Worm (Caenorhabditis elegans): Measurements from ENCODE around the gene ZK742.6.

ZK742.6 gene

DNA sequence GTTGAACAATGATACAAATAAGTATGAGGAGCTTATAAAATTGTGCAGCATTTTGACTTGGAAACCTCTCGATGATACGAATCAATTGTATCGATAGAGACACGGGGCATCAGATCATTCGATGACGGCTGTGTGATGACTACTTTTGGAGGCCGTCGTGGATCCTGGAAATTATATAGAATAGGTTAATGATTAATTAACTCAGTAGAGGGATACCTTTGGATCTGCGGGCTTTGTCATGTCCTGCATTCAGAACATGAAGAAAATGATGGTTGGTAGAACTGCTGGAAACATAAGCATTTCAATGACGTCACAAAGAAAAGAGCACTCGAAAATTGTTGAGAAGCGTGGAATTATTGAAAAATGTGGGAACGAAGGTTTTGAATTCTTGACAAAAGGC lies at the start of gene ZK742.6:
Gene ZK742.6 (minus strand): TSS at position 342 of the 400 bp plus-strand sequence.
- TF ChIP-seq aly-2 (tag; optimal IDR thresholded peaks at IDR 0.05) (peak; percentile 73), ceh-16 (tag; optimal IDR thresholded peaks at IDR 0.05) (no peak)

DNA sequence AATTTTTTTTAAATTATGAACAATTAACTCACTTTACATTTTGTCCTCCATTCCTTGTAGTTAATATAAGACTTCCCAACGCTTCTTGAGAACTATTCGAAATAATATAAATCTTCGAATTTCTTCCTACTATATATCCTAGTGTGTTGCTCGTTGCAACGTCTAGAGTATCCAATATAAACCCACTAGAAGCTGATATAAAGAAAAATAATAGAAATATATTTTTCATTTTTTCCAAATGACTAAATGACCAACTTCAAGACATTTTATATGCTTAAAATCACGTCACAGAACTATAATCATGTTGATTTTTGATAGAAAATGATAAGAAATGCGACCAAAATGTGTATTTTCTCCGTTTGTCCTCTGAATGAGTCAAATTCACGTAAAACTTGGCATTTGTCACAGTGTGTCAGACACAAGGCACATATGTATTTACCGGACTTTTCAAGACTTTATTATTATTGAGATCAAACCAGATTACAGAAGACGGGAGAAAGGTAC lies 48.3 kb upstream of the ZK742.6 start, which contains the start of gene C37C3.10:
Gene C37C3.10 (minus strand): TSS at position 51 of the 504 bp plus-strand sequence.
- TF ChIP-seq pha-4 (tag; optimal IDR thresholded peaks at IDR 0.05): no peak
- peak; percentile 64 for TF ChIP-seq pqm-1 (tag; optimal IDR thresholded peaks at IDR 0.05)
- TF ChIP-seq ZK546.5 (tag; optimal IDR thresholded peaks at IDR 0.05): no peak
- no peak for TF ChIP-seq nhr-77 (tag; optimal IDR thresholded peaks at IDR 0.05)

DNA sequence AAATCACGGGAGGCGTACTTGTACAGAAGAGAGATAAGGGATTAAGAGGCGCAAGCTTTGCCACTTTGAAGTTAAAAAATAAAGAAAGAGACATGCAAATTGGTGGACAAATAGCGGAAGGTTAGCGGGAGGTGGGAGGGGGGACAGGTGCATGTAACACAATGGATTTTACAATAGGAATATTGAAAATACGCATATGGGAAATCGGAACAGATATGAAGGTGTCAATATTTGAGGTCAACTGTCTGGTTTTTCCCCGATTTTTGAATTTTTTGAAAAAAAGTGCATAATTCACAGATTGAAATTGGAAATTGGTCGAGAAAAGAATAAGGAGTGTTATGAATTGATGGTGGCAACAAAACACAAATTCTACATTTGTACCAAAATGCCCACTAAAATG lies 47.0 kb upstream of the ZK742.6 start, which contains the start of gene C37C3.17:
Gene C37C3.17 (minus strand): TSS at position 101 of the 400 bp plus-strand sequence.
- TF ChIP-seq pha-4 (tag; optimal IDR thresholded peaks at IDR 0.05): no peak
- TF ChIP-seq tbx-2 (tag; optimal IDR thresholded peaks at IDR 0.05): no peak
- no peak for TF ChIP-seq ZK546.5 (tag; optimal IDR thresholded peaks at IDR 0.05)
- TF ChIP-seq unc-39 (tag; optimal IDR thresholded peaks at IDR 0.05): no peak
- TF ChIP-seq nhr-67 (tag; optimal IDR thresholded peaks at IDR 0.05): no peak
- TF ChIP-seq nhr-77 (tag; optimal IDR thresholded peaks at IDR 0.05): no peak
- TF ChIP-seq ceh-28 (tag; optimal IDR thresholded peaks at IDR 0.05): no peak
- TF ChIP-seq ama-1 (optimal IDR thresholded peaks at IDR 0.05): no peak
- no peak for TF ChIP-seq unc-62 (GFP tag; optimal IDR thresholded peaks at IDR 0.05)
- TF ChIP-seq ceh-82 (tag; optimal IDR thresholded peaks at IDR 0.05): no peak
- TF ChIP-seq fkh-2 (tag; optimal IDR thresholded peaks at IDR 0.05): no peak
- no peak for TF ChIP-seq daf-12 (tag; optimal IDR thresholded peaks at IDR 0.05)
- no peak for TF ChIP-seq elt-2 (tag; optimal IDR thresholded peaks at IDR 0.05)
- TF ChIP-seq mdl-1 (tag; optimal IDR thresholded peaks at IDR 0.05): no peak
- no peak for TF ChIP-seq snpc-4 (tag; optimal IDR thresholded peaks at IDR 0.05)
- no peak for TF ChIP-seq fos-1 (tag; optimal IDR thresholded peaks at IDR 0.05)
- no peak for TF ChIP-seq nhr-43 (tag; optimal IDR thresholded peaks at IDR 0.05; ENCODE audit: poor library complexity, severe bottlenecking)
- TF ChIP-seq lsy-12 (tag; optimal IDR thresholded peaks at IDR 0.05): no peak
- no peak for TF ChIP-seq hmg-11 (tag; optimal IDR thresholded peaks at IDR 0.05)
- no peak for TF ChIP-seq nhr-11 (tag; optimal IDR thresholded peaks at IDR 0.05)

DNA sequence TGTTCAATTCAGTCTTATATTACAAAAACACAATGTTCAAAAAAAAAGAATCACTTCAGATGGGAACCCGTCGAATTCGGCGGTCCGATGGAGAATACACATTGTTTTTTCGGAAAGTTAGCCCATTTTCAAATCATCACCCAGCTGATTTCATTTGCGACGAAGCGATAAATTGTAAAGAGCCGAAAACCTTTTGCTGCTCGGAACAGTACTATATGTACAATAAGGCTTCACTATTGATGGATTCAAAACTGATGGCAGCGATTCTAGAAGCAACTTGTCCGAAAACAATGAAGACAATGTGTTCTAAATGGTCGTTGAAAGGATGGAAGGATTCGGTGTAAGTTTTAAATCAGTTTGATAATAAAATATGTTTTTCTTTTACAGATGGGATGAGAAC lies 43.2 kb upstream of the ZK742.6 start, which contains the start of gene C37C3.1:
Gene C37C3.1 (plus strand): TSS at position 33 of the 400 bp plus-strand sequence.
- TF ChIP-seq lsy-12 (tag; optimal IDR thresholded peaks at IDR 0.05) (peak; percentile 29), unc-62 (GFP tag; optimal IDR thresholded peaks at IDR 0.05) (no peak), unc-39 (tag; optimal IDR thresholded peaks at IDR 0.05) (no peak), nhr-23 (tag; optimal IDR thresholded peaks at IDR 0.05) (peak; percentile 35), nhr-77 (tag; optimal IDR thresholded peaks at IDR 0.05) (peak; percentile 15), aly-2 (tag; optimal IDR thresholded peaks at IDR 0.05) (peak; percentile 67), nhr-25 (tag; optimal IDR thresholded peaks at IDR 0.05) (peak; percentile 16), ama-1 (optimal IDR thresholded peaks at IDR 0.05) (peak; percentile 74), nhr-43 (tag; optimal IDR thresholded peaks at IDR 0.05; ENCODE audit: poor library complexity, severe bottlenecking) (peak; percentile 56), tbx-2 (tag; optimal IDR thresholded peaks at IDR 0.05) (peak; percentile 13), elt-2 (tag; optimal IDR thresholded peaks at IDR 0.05) (peak; percentile 33), nhr-28 (tag; optimal IDR thresholded peaks at IDR 0.05) (no peak), ceh-28 (tag; optimal IDR thresholded peaks at IDR 0.05) (peak; percentile 48), egl-5 (tag; optimal IDR thresholded peaks at IDR 0.05) (no peak)

DNA sequence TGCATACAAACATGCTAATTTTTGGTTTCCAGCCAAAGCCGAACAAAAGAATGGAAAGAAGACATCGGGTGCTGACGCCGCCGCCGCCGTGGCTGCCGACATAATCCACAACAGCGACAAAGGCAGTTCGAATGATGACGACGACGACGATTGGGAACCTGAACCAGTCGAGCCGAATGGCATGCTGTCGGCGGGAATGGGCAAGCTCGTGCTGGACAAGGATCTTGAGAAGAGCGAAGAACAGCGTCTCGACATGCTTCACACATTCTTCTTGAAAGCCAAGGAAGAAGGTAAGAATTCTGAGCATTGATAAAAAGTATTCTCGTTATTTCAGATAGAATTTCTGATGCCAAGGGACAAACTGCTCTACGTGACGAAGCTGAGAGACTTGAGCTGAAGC lies 41.9 kb upstream of the ZK742.6 start:
- TF ChIP-seq aly-2 (tag; optimal IDR thresholded peaks at IDR 0.05) (no peak), nhr-67 (tag; optimal IDR thresholded peaks at IDR 0.05) (no peak), jun-1 (tag; optimal IDR thresholded peaks at IDR 0.05) (no peak), snpc-4 (tag; optimal IDR thresholded peaks at IDR 0.05) (no peak), zag-1 (tag; optimal IDR thresholded peaks at IDR 0.05) (no peak)

DNA sequence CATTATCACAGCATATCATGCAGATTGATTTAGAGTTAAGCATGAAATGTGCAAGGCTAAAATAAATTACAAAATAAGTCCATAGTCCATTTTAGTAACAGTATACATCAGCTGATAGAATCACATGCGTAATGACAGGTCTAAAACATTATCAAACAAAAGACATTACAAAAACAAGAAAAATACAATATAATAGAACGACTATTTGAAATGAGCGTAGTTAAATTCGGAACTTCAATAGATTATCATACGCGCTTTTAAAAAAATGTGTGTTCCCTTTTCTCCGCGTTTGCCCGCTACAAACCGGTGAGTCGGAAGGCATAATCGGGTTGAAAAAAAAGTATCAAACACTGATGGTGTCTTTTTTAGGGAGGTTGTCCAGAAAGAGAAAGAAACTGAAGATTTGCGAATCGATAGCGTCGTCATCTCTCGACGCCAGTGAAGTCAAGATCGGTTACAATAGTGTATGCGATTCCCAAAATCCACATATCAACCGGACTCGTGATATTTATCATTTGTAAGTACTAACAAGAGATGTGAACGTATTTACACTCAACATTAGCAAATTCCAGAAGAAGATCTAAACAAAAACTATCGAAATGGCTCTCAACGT lies 40.7 kb upstream of the ZK742.6 start, which contains the start of gene C37C3.2:
Gene C37C3.2 (plus strand): TSS at position 563 of the 613 bp plus-strand sequence.
- TF ChIP-seq pha-4 (tag; optimal IDR thresholded peaks at IDR 0.05): peak; percentile 39
- TF ChIP-seq ama-1 (optimal IDR thresholded peaks at IDR 0.05): peak; percentile 15
- no peak for TF ChIP-seq sea-2 (GFP tag; optimal IDR thresholded peaks at IDR 0.05)
- TF ChIP-seq elt-2 (tag; optimal IDR thresholded peaks at IDR 0.05): peak; percentile 6
